Fruit fly (Drosophila melanogaster) whole organism: ENCODE results near the gene CG4991.

Experiments used
- Dll ChIP-seq: fragments of >200 bp; optimal IDR thresholded peaks from 2 replicates; lab custom pipeline; 2017
- EcR ChIP-seq, 2 experiments: fragments of >200 bp; optimal IDR thresholded peaks; 2 replicates each; lab custom pipeline; 2017; ENCODE audit warnings: missing biosample characterization in 2 of 2, missing genetic modification characterization in 2 of 2, missing genetic modification reagents in 2 of 2
- pan ChIP-seq: fragments of >200 bp; optimal IDR thresholded peaks from 2 replicates; lab custom pipeline; 2017
- psq ChIP-seq: fragments of >200 bp; optimal IDR thresholded peaks from 2 replicates; lab custom pipeline; 2017
- usp ChIP-seq: fragments of >200 bp; optimal IDR thresholded peaks from 2 replicates; lab custom pipeline; 2017; ENCODE audit warnings: missing biosample characterization, missing genetic modification characterization, mixed read lengths

- TF ChIP-seq usp (GFP tag; lab: Kevin White, UChicago) (no peak), Dll (no peak), pan (lab: Kevin White, UChicago) (no peak), psq (lab: Kevin White, UChicago) (no peak), EcR (GFP tag; optimal IDR thresholded peaks at IDR 0.05; lab: Kevin White, UChicago) (no peak)
Observed at dm6 chrX:17081147-17081546, 10.5 kb upstream of the CG4991 start, which contains the start of gene CG4955.
